Fruit fly (Drosophila melanogaster) whole organism, embryonic: ENCODE results near the gene Drsl5.

ENCODE experiments used
- CG12659 ChIP-seq: fragments of 200-800 bp; sonication (Bioruptor generic); optimal IDR thresholded peaks from 3 replicates; lab custom pipeline; 2017; ENCODE audit warnings: mild to moderate bottlenecking, missing biosample characterization, missing genetic modification reagents, missing genetic modification characterization
- CG13287 ChIP-seq: fragments of 200-800 bp; sonication (Bioruptor generic); IDR thresholded peaks from 2 replicates; pipeline ENCODE4 v1.3.6; 2022; ENCODE audit warnings: missing biosample characterization, missing genetic modification characterization; ENCODE audit not compliant: partially characterized antibody
- CG13624 ChIP-seq: fragments of 200-800 bp; sonication (Bioruptor generic); optimal IDR thresholded peaks from 2 replicates; lab custom pipeline; 2016; ENCODE audit warnings: missing biosample characterization, missing genetic modification characterization
- CG14860 ChIP-seq: fragments of 200-800 bp; sonication (Bioruptor generic); IDR thresholded peaks from 3 replicates; pipeline ENCODE4 v1.3.6; 2022; ENCODE audit warnings: missing biosample characterization, missing genetic modification characterization; ENCODE audit not compliant: partially characterized antibody
- CG15269 ChIP-seq: fragments of 200-800 bp; sonication (Bioruptor generic); optimal IDR thresholded peaks from 2 replicates; lab custom pipeline; 2018; ENCODE audit warnings: missing biosample characterization, mild to moderate bottlenecking, missing genetic modification characterization, moderate library complexity
- CG1529 ChIP-seq: fragments of 200-800 bp; sonication (Bioruptor generic); optimal IDR thresholded peaks from 3 replicates; lab custom pipeline; 2018; ENCODE audit warnings: missing biosample characterization, missing genetic modification characterization
- CG1603 ChIP-seq: fragments of 200-800 bp; sonication (Bioruptor generic); optimal IDR thresholded peaks from 2 replicates; lab custom pipeline; 2019; ENCODE audit warnings: missing biosample characterization, mild to moderate bottlenecking, missing genetic modification characterization, moderate library complexity
- CG16813 ChIP-seq: fragments of 200-800 bp; sonication (Bioruptor generic); IDR thresholded peaks from 3 replicates; pipeline ENCODE4 v1.3.6; 2022; ENCODE audit warnings: missing biosample characterization, missing genetic modification characterization; ENCODE audit not compliant: partially characterized antibody
- CG17186 ChIP-seq: fragments of 200-800 bp; sonication (Bioruptor generic); optimal IDR thresholded peaks from 3 replicates; lab custom pipeline; 2017; ENCODE audit warnings: missing biosample characterization, missing genetic modification reagents, missing genetic modification characterization
- CG3407 ChIP-seq: fragments of 200-800 bp; sonication (Bioruptor generic); optimal IDR thresholded peaks from 2 replicates; lab custom pipeline; 2018; ENCODE audit warnings: missing biosample characterization, mild to moderate bottlenecking, missing genetic modification characterization
- CG4328 ChIP-seq: fragments of 200-800 bp; sonication (Bioruptor generic); optimal IDR thresholded peaks from 3 replicates; lab custom pipeline; 2017; ENCODE audit warnings: missing biosample characterization, missing genetic modification reagents, missing genetic modification characterization
- CG4360 ChIP-seq: fragments of 200-800 bp; sonication (Bioruptor generic); IDR thresholded peaks from 2 replicates; pipeline ENCODE4 v1.3.6; 2022; ENCODE audit warnings: missing biosample characterization, missing genetic modification characterization
- CG4617 ChIP-seq: fragments of 200-800 bp; sonication (Bioruptor generic); optimal IDR thresholded peaks from 3 replicates; lab custom pipeline; 2016; ENCODE audit warnings: missing biosample characterization, missing genetic modification characterization, borderline replicate concordance
- CG7357 ChIP-seq: fragments of 200-800 bp; sonication (Bioruptor generic); IDR thresholded peaks from 3 replicates; pipeline ENCODE4 v1.3.6; 2022; ENCODE audit warnings: missing biosample characterization, missing genetic modification characterization
- CG7963 ChIP-seq: fragments of 200-800 bp; sonication (Bioruptor generic); IDR thresholded peaks from 3 replicates; pipeline ENCODE4 v1.3.6; 2022; ENCODE audit warnings: missing biosample characterization, missing genetic modification characterization; ENCODE audit not compliant: partially characterized antibody
- CG9437 ChIP-seq: fragments of 200-800 bp; sonication (Bioruptor generic); optimal IDR thresholded peaks from 2 replicates; lab custom pipeline; 2018; ENCODE audit warnings: missing biosample characterization, mild to moderate bottlenecking, missing genetic modification characterization
- CG9727 ChIP-seq: fragments of 200-800 bp; sonication (Bioruptor generic); optimal IDR thresholded peaks from 3 replicates; lab custom pipeline; 2017; ENCODE audit warnings: missing biosample characterization, mild to moderate bottlenecking, missing genetic modification characterization
- CTCF ChIP-seq: fragments of 200-800 bp; sonication (Bioruptor generic); optimal IDR thresholded peaks from 2 replicates; lab custom pipeline; 2017; ENCODE audit warnings: missing biosample characterization, mild to moderate bottlenecking, missing genetic modification characterization, moderate library complexity
- CrebB ChIP-seq: fragments of 200-800 bp; sonication (Bioruptor generic); optimal IDR thresholded peaks from 3 replicates; lab custom pipeline; 2018; ENCODE audit warnings: missing biosample characterization, mild to moderate bottlenecking, missing genetic modification characterization
- D ChIP-seq, 2 experiments: fragments of 200-800 bp in 1 of 2; fragments of >200 bp in 1 of 2; sonication (Bioruptor generic) in 1 of 2; optimal IDR thresholded peaks; 2 replicates in 1 of 2; 3 replicates in 1 of 2; lab custom pipeline; 2017; ENCODE audit warnings: mild to moderate bottlenecking in 1 of 2, missing biosample characterization in 1 of 2, missing genetic modification characterization in 1 of 2, missing genetic modification reagents in 1 of 2
- D19A ChIP-seq: fragments of 200-800 bp; optimal IDR thresholded peaks from 3 replicates; lab custom pipeline; 2019; ENCODE audit warnings: missing biosample characterization, mild to moderate bottlenecking, missing genetic modification characterization, moderate library complexity
- Dbx ChIP-seq: fragments of 200-800 bp; sonication (Bioruptor generic); IDR thresholded peaks from 3 replicates; pipeline ENCODE4 v1.3.6; 2022; ENCODE audit warnings: missing biosample characterization, missing genetic modification characterization
- Dp ChIP-seq: fragments of 200-800 bp; sonication (Bioruptor generic); optimal IDR thresholded peaks from 2 replicates; lab custom pipeline; 2018; ENCODE audit warnings: missing biosample characterization, mild to moderate bottlenecking, missing genetic modification characterization, moderate library complexity
- Gug ChIP-seq: fragments of 200-800 bp; sonication (Bioruptor generic); IDR thresholded peaks from 4 replicates; pipeline ENCODE4 v1.3.6; 2022; ENCODE audit warnings: missing biosample characterization, missing genetic modification characterization
- Hr39 ChIP-seq: fragments of >200 bp; optimal IDR thresholded peaks from 2 replicates; lab custom pipeline; 2017
- Lim3 ChIP-seq: fragments of 200-800 bp; sonication (Bioruptor generic); IDR thresholded peaks from 2 replicates; pipeline ENCODE4 v1.3.6; 2022; ENCODE audit warnings: missing biosample characterization, missing genetic modification characterization
- MBD-R2 ChIP-seq: fragments of 200-800 bp; sonication (Bioruptor generic); IDR thresholded peaks from 2 replicates; pipeline ENCODE4 v1.3.6; 2022; ENCODE audit warnings: missing biosample characterization, missing genetic modification characterization
- MTF-1 ChIP-seq: fragments of 200-800 bp; sonication (Bioruptor generic); optimal IDR thresholded peaks from 2 replicates; lab custom pipeline; 2018; ENCODE audit warnings: missing biosample characterization, mild to moderate bottlenecking, missing genetic modification characterization, borderline replicate concordance
- Mad ChIP-seq: fragments of 200-800 bp; sonication (Bioruptor generic); optimal IDR thresholded peaks from 2 replicates; lab custom pipeline; 2016; ENCODE audit warnings: missing biosample characterization, missing genetic modification characterization
- Scr ChIP-seq: fragments of 200-800 bp; sonication (Bioruptor generic); IDR thresholded peaks from 2 replicates; pipeline ENCODE4 v1.3.6; 2022; ENCODE audit warnings: missing biosample characterization, missing genetic modification characterization; ENCODE audit not compliant: partially characterized antibody
- Sry-δ ChIP-seq: fragments of 200-800 bp; sonication (Bioruptor generic); optimal IDR thresholded peaks from 2 replicates; lab custom pipeline; 2016; ENCODE audit warnings: missing biosample characterization, missing genetic modification characterization
- Stat92E ChIP-seq, 3 experiments: fragments of >200 bp in 2 of 3; fragments of 200-800 bp in 1 of 3; sonication (Bioruptor generic) in 1 of 3; optimal IDR thresholded peaks; 2 replicates each; lab custom pipeline; 2017 to 2019; ENCODE audit warnings: missing biosample characterization in 3 of 3, missing genetic modification characterization in 3 of 3, mild to moderate bottlenecking in 1 of 3, moderate library complexity in 1 of 3
- Trl ChIP-seq, 3 experiments: fragments of >200 bp in 2 of 3; fragments of 200-800 bp in 1 of 3; sonication (Bioruptor generic) in 1 of 3; optimal IDR thresholded peaks; 2 replicates in 1 of 3; 3 replicates in 2 of 3; lab custom pipeline; 2016 to 2017; ENCODE audit warnings: missing biosample characterization in 1 of 3, missing genetic modification characterization in 1 of 3
- ara ChIP-seq: fragments of 200-800 bp; sonication (Bioruptor generic); IDR thresholded peaks from 2 replicates; pipeline ENCODE4 v1.3.6; 2022; ENCODE audit warnings: missing biosample characterization, missing genetic modification characterization
- chm ChIP-seq: fragments of 200-800 bp; sonication (Bioruptor generic); IDR thresholded peaks from 2 replicates; pipeline ENCODE4 v1.3.6; 2022; ENCODE audit warnings: missing biosample characterization, missing genetic modification characterization
- eve ChIP-seq, 2 experiments: fragments of >200 bp; optimal IDR thresholded peaks; 2 replicates each; lab custom pipeline; 2017; ENCODE audit warnings: missing biosample characterization in 2 of 2, missing genetic modification characterization in 2 of 2
- grau ChIP-seq: fragments of 200-800 bp; optimal IDR thresholded peaks from 3 replicates; lab custom pipeline; 2019; ENCODE audit warnings: missing biosample characterization, mild to moderate bottlenecking, missing genetic modification characterization, moderate library complexity
- hb ChIP-seq: fragments of 200-800 bp; sonication (Bioruptor generic); IDR thresholded peaks from 3 replicates; pipeline ENCODE4 v1.3.6; 2022; ENCODE audit warnings: missing biosample characterization, missing genetic modification characterization; ENCODE audit not compliant: partially characterized antibody
- inv ChIP-seq: fragments of 200-800 bp; sonication (Bioruptor generic); IDR thresholded peaks from 2 replicates; pipeline ENCODE4 v1.3.6; 2022; ENCODE audit warnings: missing biosample characterization, missing genetic modification characterization; ENCODE audit not compliant: partially characterized antibody
- mld ChIP-seq: fragments of 200-800 bp; sonication (Bioruptor generic); IDR thresholded peaks from 3 replicates; pipeline ENCODE4 v1.3.6; 2022; ENCODE audit warnings: missing biosample characterization, missing genetic modification characterization; ENCODE audit not compliant: partially characterized antibody
- pan ChIP-seq, 4 experiments: fragments of >200 bp in 3 of 4; fragments of 200-800 bp in 1 of 4; sonication (Bioruptor generic) in 1 of 4; optimal IDR thresholded peaks in 3 of 4; IDR thresholded peaks in 1 of 4; 2 replicates each; pipeline versions ENCODE4 v1.3.6 to Lab custom; 2017 to 2022; ENCODE audit warnings: missing biosample characterization in 2 of 4, missing genetic modification characterization in 2 of 4, mixed read lengths in 1 of 4
- pzg ChIP-seq: fragments of 200-800 bp; sonication (Bioruptor generic); optimal IDR thresholded peaks from 3 replicates; lab custom pipeline; 2018; ENCODE audit warnings: missing biosample characterization, mild to moderate bottlenecking, missing genetic modification characterization, moderate library complexity
- ro ChIP-seq: fragments of 200-800 bp; sonication (Bioruptor generic); IDR thresholded peaks from 2 replicates; pipeline ENCODE4 v1.3.6; 2022; ENCODE audit warnings: missing biosample characterization, missing genetic modification characterization
- run ChIP-seq: fragments of 200-800 bp; sonication (Bioruptor generic); optimal IDR thresholded peaks from 3 replicates; lab custom pipeline; 2018; ENCODE audit warnings: missing biosample characterization, mild to moderate bottlenecking, missing genetic modification characterization
- ttk ChIP-seq: fragments of 200-800 bp; sonication (Bioruptor generic); IDR thresholded peaks from 2 replicates; pipeline ENCODE4 v2.1.2; 2022; ENCODE audit warnings: missing biosample characterization, missing genetic modification characterization
- unc-4 ChIP-seq: fragments of 200-800 bp; sonication (Bioruptor generic); IDR thresholded peaks from 2 replicates; pipeline ENCODE4 v1.3.6; 2022; ENCODE audit warnings: missing biosample characterization, missing genetic modification characterization; ENCODE audit not compliant: partially characterized antibody

Drsl5 gene

DNA sequence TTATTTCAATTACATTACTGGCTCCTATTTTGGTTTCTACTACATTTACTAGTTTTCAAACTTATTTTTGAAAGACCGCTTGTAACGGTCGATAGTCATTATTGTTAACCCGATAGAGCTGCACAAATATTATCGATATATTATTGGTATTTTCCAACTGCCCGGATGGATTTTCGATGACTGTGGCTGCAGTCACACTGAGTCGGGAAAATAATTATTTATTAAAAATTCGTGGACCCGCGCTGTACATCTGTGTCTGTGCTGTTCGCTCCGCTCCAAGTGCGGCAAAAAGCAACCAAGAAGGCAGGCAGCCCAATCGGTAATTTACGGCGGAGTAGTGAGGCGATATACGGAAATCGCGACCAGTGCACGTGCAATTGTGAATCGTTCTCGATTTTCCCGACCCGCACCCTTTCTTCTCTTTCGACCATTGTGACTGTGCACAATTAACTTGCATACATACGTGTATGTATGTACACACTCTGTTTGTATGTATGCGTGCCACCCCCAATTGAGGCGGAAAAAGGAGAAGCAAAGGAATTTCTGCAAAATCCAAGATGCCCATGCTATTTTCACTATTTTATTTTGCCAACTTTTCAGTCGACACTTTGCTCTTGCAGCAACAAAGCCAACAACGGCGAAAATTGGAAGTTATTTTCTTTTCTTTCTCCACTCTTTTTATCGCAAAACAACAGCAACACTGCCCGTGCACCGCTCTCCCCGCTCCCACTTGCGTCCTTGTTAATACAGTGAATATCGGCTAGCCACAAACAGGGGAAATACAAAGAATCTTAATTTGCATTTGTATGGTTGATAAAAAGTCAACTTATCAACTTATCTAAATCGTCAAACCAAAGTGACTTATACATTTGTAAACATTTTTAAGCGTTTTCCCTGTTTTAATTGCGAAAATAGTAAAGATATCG is 12.8 kb upstream of the Drsl5 start, which contains the start of gene ZnT63C (continued):
- TF ChIP-seq CG17186 (no peak), inv (GFP tag; lab: Robert Waterston, UW) (peak; percentile 41), CTCF (peak; percentile 2), CG9437 (GFP tag; lab: Kevin White, UChicago) (no peak), CG1603 (tag; lab: Kevin White, UChicago) (peak; percentile 63), Sry-δ (GFP tag; lab: Kevin White, UChicago) (peak; percentile 52), CG7963 (GFP tag; lab: Robert Waterston, UW) (peak; percentile 89), ara (GFP tag; lab: Robert Waterston, UW) (peak; percentile 28; the same call in 1 of the 2 replicates), CG15269 (tag; lab: Kevin White, UChicago) (no peak), Mad (peak; percentile 14), chm (GFP tag; lab: Robert Waterston, UW) (peak; percentile 72), ro (GFP tag; lab: Robert Waterston, UW) (no peak), pan (optimal IDR thresholded peaks at IDR 0.05; lab: Kevin White, UChicago) (no peak), pan (GFP tag; optimal IDR thresholded peaks at IDR 0.05 in 1 of 2, IDR thresholded peaks at IDR 0.05 in 1 of 2) (peak in 1 of 2 experiments; percentile 10), CrebB (tag; lab: Kevin White, UChicago) (peak; percentile 6), Stat92E (GFP tag; optimal IDR thresholded peaks at IDR 0.05; lab: Kevin White, UChicago) (peak in 1 of 3 experiments; percentile 51), CG4617 (GFP tag; lab: Kevin White, UChicago) (peak; percentile 82), MBD-R2 (peak; percentile 32; the same call in 1 of the 2 replicates), Dbx (peak; percentile 38; the same call in 1 of the 3 replicates), CG14860 (GFP tag; lab: Robert Waterston, UW) (peak; percentile 88), CG1529 (GFP tag; lab: Kevin White, UChicago) (no peak), CG16813 (GFP tag; lab: Robert Waterston, UW) (peak; percentile 83), unc-4 (GFP tag; lab: Robert Waterston, UW) (peak; percentile 78), ttk (GFP tag; lab: Robert Waterston, UW) (peak; percentile 22; the same call in 1 of the 2 replicates), CG13624 (no peak), eve (GFP tag; optimal IDR thresholded peaks at IDR 0.05; lab: Kevin White, UChicago) (peak in 1 of 2 experiments; percentile 63), D19A (tag; lab: Kevin White, UChicago) (peak; percentile 6), pzg (GFP tag; lab: Kevin White, UChicago) (peak; percentile 74), Trl (optimal IDR thresholded peaks at IDR 0.05; lab: Kevin White, UChicago) (no peak), Trl (GFP tag; optimal IDR thresholded peaks at IDR 0.05; lab: Kevin White, UChicago) (no peak), Scr (GFP tag; lab: Robert Waterston, UW) (peak; percentile 79), MTF-1 (GFP tag; lab: Kevin White, UChicago) (peak; percentile 23), CG13287 (peak; percentile 85), grau (tag; lab: Kevin White, UChicago) (peak; percentile 75), CG12659 (GFP tag; lab: Kevin White, UChicago) (peak; percentile 67), D (optimal IDR thresholded peaks at IDR 0.05; lab: Kevin White, UChicago) (no peak), D (GFP tag; optimal IDR thresholded peaks at IDR 0.05; lab: Kevin White, UChicago) (peak; percentile 6), CG7357 (GFP tag; lab: Robert Waterston, UW) (no peak), run (tag; lab: Kevin White, UChicago) (peak; percentile 1), CG3407 (GFP tag; lab: Kevin White, UChicago) (no peak), Hr39 (lab: Kevin White, UChicago) (no peak), Lim3 (GFP tag; lab: Robert Waterston, UW) (no peak), Dp (peak; percentile 54), CG4328 (GFP tag; lab: Kevin White, UChicago) (no peak), mld (GFP tag; lab: Robert Waterston, UW) (peak; percentile 66), hb (GFP tag; lab: Robert Waterston, UW) (peak; percentile 79), Gug (GFP tag; lab: Robert Waterston, UW) (no peak), CG4360 (GFP tag; lab: Robert Waterston, UW) (no peak), CG9727 (GFP tag; lab: Kevin White, UChicago) (no peak)
